Worm (Caenorhabditis elegans) whole organism, L1 larva: ENCODE data around the gene syx-6.
A peak's percentile ranks its signal among the peaks of the same experiment; 100 is the strongest.

Experiments
- C16A3.4 ChIP-seq: fragments of 150-350 bp; optimal IDR thresholded peaks from 2 replicates; lab custom pipeline; 2014; ENCODE audit warnings: missing biosample characterization, missing genetic modification characterization
- F16B12.6 ChIP-seq: fragments of 150-350 bp; optimal IDR thresholded peaks from 2 replicates; lab custom pipeline; 2014; ENCODE audit warnings: missing biosample characterization, missing genetic modification characterization
- Y116A8C.19 ChIP-seq: sonication (generic microtip); optimal IDR thresholded peaks from 2 replicates; lab custom pipeline; 2016; ENCODE audit warnings: missing compliant biosample characterization, missing genetic modification characterization, borderline replicate concordance
- aly-2 ChIP-seq: fragments of 150-350 bp; optimal IDR thresholded peaks from 2 replicates; lab custom pipeline; 2014; ENCODE audit warnings: missing biosample characterization, missing genetic modification characterization
- blmp-1 ChIP-seq: fragments of 150-350 bp; optimal IDR thresholded peaks from 2 replicates; lab custom pipeline; 2014; ENCODE audit warnings: missing biosample characterization, missing genetic modification characterization
- ceh-88 ChIP-seq: fragments of 200-800 bp; sonication (Bioruptor generic); IDR thresholded peaks from 2 replicates; pipeline ENCODE4 v1.3.6; 2022; ENCODE audit warnings: missing genetic modification characterization, missing compliant biosample characterization
- ceh-90 ChIP-seq: sonication (generic microtip); optimal IDR thresholded peaks from 2 replicates; lab custom pipeline; 2016; ENCODE audit warnings: missing genetic modification characterization, missing compliant biosample characterization
- dpl-1 ChIP-seq, 3 experiments: fragments of 150-350 bp in 2 of 3; sonication (generic microtip) in 1 of 3; optimal IDR thresholded peaks; 2 replicates each; lab custom pipeline; 2014 to 2017; ENCODE audit warnings: missing biosample characterization in 3 of 3, missing genetic modification characterization in 3 of 3, missing genetic modification reagents in 3 of 3
- dsc-1 ChIP-seq: sonication (generic microtip); optimal IDR thresholded peaks from 2 replicates; lab custom pipeline; 2016; ENCODE audit warnings: mild to moderate bottlenecking, missing genetic modification characterization, missing compliant biosample characterization
- efl-1 ChIP-seq, 4 experiments: fragments of 150-350 bp; optimal IDR thresholded peaks in 3 of 4; peaks in 1 of 4; 1 replicate in 1 of 4; 2 replicates in 3 of 4; lab custom pipeline; 2014; ENCODE audit warnings: missing biosample characterization in 2 of 4, missing genetic modification characterization in 2 of 4, missing genetic modification reagents in 2 of 4
- efl-3 ChIP-seq: fragments of 200-800 bp; sonication (Bioruptor generic); optimal IDR thresholded peaks from 2 replicates; lab custom pipeline; 2018; ENCODE audit warnings: mild to moderate bottlenecking, missing genetic modification characterization, missing compliant biosample characterization
- egl-13 ChIP-seq: sonication (generic microtip); optimal IDR thresholded peaks from 2 replicates; lab custom pipeline; 2016; ENCODE audit warnings: missing genotype, missing genetic modification reagents, missing genetic modification characterization, missing compliant biosample characterization
- elt-2 ChIP-seq: sonication (generic microtip); optimal IDR thresholded peaks from 2 replicates; lab custom pipeline; 2016; ENCODE audit warnings: missing genetic modification characterization, mild to moderate bottlenecking, inconsistent platforms, missing compliant biosample characterization, missing genetic modification reagents
- fkh-8 ChIP-seq: sonication (generic microtip); optimal IDR thresholded peaks from 2 replicates; lab custom pipeline; 2016; ENCODE audit warnings: mild to moderate bottlenecking, missing genetic modification characterization, missing compliant biosample characterization
- hlh-17 ChIP-seq: fragments of 200-800 bp; sonication (Bioruptor generic); optimal IDR thresholded peaks from 2 replicates; lab custom pipeline; 2018; ENCODE audit warnings: missing genetic modification characterization, mild to moderate bottlenecking, missing compliant biosample characterization, moderate library complexity, borderline replicate concordance
- hpl-2 ChIP-seq: fragments of 150-350 bp; optimal IDR thresholded peaks from 2 replicates; lab custom pipeline; 2014; ENCODE audit warnings: missing biosample characterization, missing genetic modification reagents, missing genetic modification characterization
- irx-1 ChIP-seq: sonication (generic microtip); optimal IDR thresholded peaks from 2 replicates; lab custom pipeline; 2016; ENCODE audit warnings: missing genetic modification characterization, missing compliant biosample characterization
- jun-1 ChIP-seq: fragments of 150-350 bp; optimal IDR thresholded peaks from 2 replicates; lab custom pipeline; 2014; ENCODE audit warnings: missing biosample characterization, missing genetic modification reagents, missing genetic modification characterization
- lin-14 ChIP-seq: fragments of 200-800 bp; sonication (Bioruptor generic); optimal IDR thresholded peaks from 2 replicates; lab custom pipeline; 2018; ENCODE audit warnings: mild to moderate bottlenecking, missing genetic modification characterization, moderate library complexity, missing compliant biosample characterization
- lin-35 ChIP-seq, 2 experiments: fragments of 150-350 bp; optimal IDR thresholded peaks; 2 replicates each; lab custom pipeline; 2014; ENCODE audit warnings: missing biosample characterization in 2 of 2, missing genetic modification characterization in 2 of 2, missing genetic modification reagents in 2 of 2
- lin-39 ChIP-seq: fragments of 150-350 bp; optimal IDR thresholded peaks from 2 replicates; lab custom pipeline; 2014; ENCODE audit warnings: missing biosample characterization, missing genetic modification reagents, missing genetic modification characterization
- lir-3 ChIP-seq: sonication (generic microtip); optimal IDR thresholded peaks from 2 replicates; lab custom pipeline; 2016; ENCODE audit warnings: mild to moderate bottlenecking, missing genetic modification characterization, moderate library complexity, missing compliant biosample characterization; ENCODE audit not compliant: poor library complexity
- lsy-2 ChIP-seq, 2 experiments: fragments of 150-350 bp; optimal IDR thresholded peaks; 2 replicates each; lab custom pipeline; 2014; ENCODE audit warnings: missing biosample characterization in 2 of 2, missing genetic modification characterization in 2 of 2
- mdl-1 ChIP-seq, 2 experiments: fragments of 150-350 bp; optimal IDR thresholded peaks; 2 replicates each; lab custom pipeline; 2014 to 2017; ENCODE audit warnings: missing biosample characterization in 2 of 2, missing genetic modification characterization in 2 of 2, inconsistent platforms in 1 of 2
- nhr-20 ChIP-seq: sonication (generic microtip); optimal IDR thresholded peaks from 2 replicates; lab custom pipeline; 2016; ENCODE audit warnings: mild to moderate bottlenecking, missing genetic modification characterization, missing compliant biosample characterization
- nhr-28 ChIP-seq: fragments of 150-350 bp; optimal IDR thresholded peaks from 2 replicates; lab custom pipeline; 2014; ENCODE audit warnings: missing biosample characterization, missing genetic modification characterization
- nhr-47 ChIP-seq: sonication (generic microtip); optimal IDR thresholded peaks from 2 replicates; lab custom pipeline; 2016; ENCODE audit warnings: mild to moderate bottlenecking, missing genetic modification characterization, moderate library complexity, missing compliant biosample characterization
- nhr-71 ChIP-seq: sonication (generic microtip); optimal IDR thresholded peaks from 2 replicates; lab custom pipeline; 2016; ENCODE audit warnings: mild to moderate bottlenecking, missing genetic modification characterization, moderate library complexity, missing compliant biosample characterization
- nhr-85 ChIP-seq: sonication (generic microtip); peaks from one replicate; lab custom pipeline; 2016; ENCODE audit warnings: missing genetic modification characterization, inconsistent platforms, missing compliant biosample characterization
- nhr-90 ChIP-seq: sonication (generic microtip); optimal IDR thresholded peaks from 2 replicates; lab custom pipeline; 2016; ENCODE audit warnings: mild to moderate bottlenecking, missing genetic modification characterization, missing compliant biosample characterization; ENCODE audit not compliant: poor library complexity
- pax-3 ChIP-seq: fragments of 200-800 bp; sonication (Bioruptor generic); optimal IDR thresholded peaks from 2 replicates; lab custom pipeline; 2018; ENCODE audit warnings: mild to moderate bottlenecking, missing genetic modification characterization, moderate library complexity, missing compliant biosample characterization
- pqm-1 ChIP-seq: sonication (generic microtip); optimal IDR thresholded peaks from 3 replicates; lab custom pipeline; 2017; ENCODE audit warnings: missing biosample characterization, missing genetic modification characterization
- sup-37 ChIP-seq: fragments of 200-800 bp; sonication (Bioruptor generic); optimal IDR thresholded peaks from 2 replicates; lab custom pipeline; 2018; ENCODE audit warnings: mild to moderate bottlenecking, missing genetic modification characterization, missing compliant biosample characterization
- tbx-2 ChIP-seq: sonication (generic microtip); optimal IDR thresholded peaks from 2 replicates; lab custom pipeline; 2016; ENCODE audit warnings: missing genetic modification characterization, missing compliant biosample characterization
- unc-62 ChIP-seq: fragments of 150-350 bp; optimal IDR thresholded peaks from 2 replicates; lab custom pipeline; 2014; ENCODE audit warnings: missing biosample characterization, missing genetic modification reagents, missing genetic modification characterization
- unc-86 ChIP-seq: sonication (generic microtip); optimal IDR thresholded peaks from 2 replicates; lab custom pipeline; 2016; ENCODE audit warnings: missing genetic modification characterization, missing compliant biosample characterization
- unc-98 ChIP-seq: fragments of 200-800 bp; sonication (Bioruptor generic); IDR thresholded peaks from 2 replicates; pipeline ENCODE4 v1.3.6; 2022; ENCODE audit warnings: missing genetic modification characterization, missing compliant biosample characterization
- xbp-1 ChIP-seq: sonication (generic microtip); optimal IDR thresholded peaks from 2 replicates; lab custom pipeline; 2016; ENCODE audit warnings: missing genetic modification characterization, missing compliant biosample characterization

The syx-6 gene

ce11 chrX:3135186-3135585 is 29.1 kb upstream of the syx-6 start, which contains the start of gene K10B3.1:
Gene K10B3.1, plus strand, starts transcription at chrX:3135486.
- TF ChIP-seq nhr-85 (tag; lab: Kevin White, UChicago) (peak; percentile 14), lsy-2 (tag; optimal IDR thresholded peaks at IDR 0.05; lab: Kevin White, UChicago) (no peak), blmp-1 (tag; lab: Kevin White, UChicago) (peak; percentile 32)

- TF ChIP-seq unc-62 (GFP tag; lab: Kevin White, UChicago) (no peak), sup-37 (GFP tag; lab: Kevin White, UChicago) (no peak), Y116A8C.19 (tag; lab: Kevin White, UChicago) (no peak), dpl-1 (GFP tag; optimal IDR thresholded peaks at IDR 0.05; lab: Kevin White, UChicago) (no peak), egl-13 (peak; percentile 72), ceh-88 (no peak), hlh-17 (GFP tag; lab: Kevin White, UChicago) (no peak), C16A3.4 (tag; lab: Kevin White, UChicago) (no peak), dsc-1 (tag; lab: Kevin White, UChicago) (no peak), aly-2 (tag; lab: Kevin White, UChicago) (no peak), fkh-8 (peak; percentile 58), elt-2 (tag; lab: Kevin White, UChicago) (no peak), nhr-90 (tag; lab: Kevin White, UChicago) (no peak), unc-98 (GFP tag; lab: Robert Waterston, UW) (no peak), nhr-47 (peak; percentile 48), lir-3 (tag; lab: Kevin White, UChicago) (no peak), lin-14 (GFP tag; lab: Kevin White, UChicago) (no peak), nhr-28 (tag; lab: Kevin White, UChicago) (no peak), xbp-1 (no peak)
Observed at ce11 chrX:3139516-3140301, 24.6 kb upstream of the syx-6 start.

ce11 chrX:3141704-3142103 is 22.6 kb upstream of the syx-6 start:
- TF ChIP-seq elt-2 (tag; lab: Kevin White, UChicago) = peak; percentile 67
- TF ChIP-seq F16B12.6 (tag; lab: Kevin White, UChicago) = no peak

- TF ChIP-seq jun-1 (tag; lab: Kevin White, UChicago) (no peak), tbx-2 (tag; lab: Kevin White, UChicago) (no peak), irx-1 (tag; lab: Kevin White, UChicago) (no peak), pax-3 (tag; lab: Kevin White, UChicago) (no peak), fkh-8 (peak; percentile 16), ceh-90 (tag; lab: Kevin White, UChicago) (no peak)
Observed at ce11 chrX:3145265-3145664, 19.1 kb upstream of the syx-6 start, which contains the start of gene C15C7.4. Gene C15C7.4, plus strand, starts transcription at chrX:3145565.

DNA sequence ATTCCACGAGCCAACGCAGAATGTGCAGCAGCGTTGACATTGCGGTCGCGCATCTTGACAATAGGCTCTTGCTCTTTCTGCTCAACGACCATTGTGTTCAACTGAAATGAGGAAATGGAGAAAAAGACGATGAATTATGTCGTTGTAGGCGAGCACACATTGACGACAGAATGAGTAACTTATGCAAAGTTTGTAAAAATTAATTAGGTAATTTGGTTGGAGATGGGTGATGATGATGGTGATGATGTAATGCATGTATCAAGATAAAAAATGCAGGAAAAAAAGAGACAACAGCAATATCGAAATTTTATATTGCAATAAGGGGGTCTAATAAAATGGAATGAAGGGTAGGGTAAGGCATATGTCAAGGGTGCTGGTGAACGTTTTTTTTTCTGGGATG is 12.0 kb upstream of the syx-6 start, which contains the start of gene bbln-1:
Gene bbln-1, minus strand, starts transcription at position 101 of the 400 bp plus-strand sequence.
- TF ChIP-seq unc-86 (peak; percentile 37), hpl-2 (no peak)

- TF ChIP-seq nhr-71 (tag; lab: Kevin White, UChicago) = peak; percentile 42
- TF ChIP-seq lin-35 (GFP tag; optimal IDR thresholded peaks at IDR 0.05; lab: Kevin White, UChicago) = peak in 1 of 2 experiments; percentile 36
- TF ChIP-seq nhr-20 (tag; lab: Kevin White, UChicago) = peak; percentile 25
- TF ChIP-seq lin-14 (GFP tag; lab: Kevin White, UChicago) = peak; percentile 21
- no peak for TF ChIP-seq blmp-1 (tag; lab: Kevin White, UChicago)
- TF ChIP-seq pqm-1 = peak; percentile 12
- TF ChIP-seq efl-1 (optimal IDR thresholded peaks at IDR 0.05; lab: Kevin White, UChicago) = no peak
- peak in 1 of 2 experiments; percentile 49 for TF ChIP-seq efl-1 (GFP tag; optimal IDR thresholded peaks at IDR 0.05 in 1 of 2; lab: Kevin White, UChicago)
- TF ChIP-seq pax-3 (tag; lab: Kevin White, UChicago) = no peak
- no peak for TF ChIP-seq efl-3 (GFP tag; lab: Kevin White, UChicago)
- peak; percentile 96 for TF ChIP-seq elt-2 (tag; lab: Kevin White, UChicago)
- no peak for TF ChIP-seq nhr-90 (tag; lab: Kevin White, UChicago)
- TF ChIP-seq mdl-1 (tag; optimal IDR thresholded peaks at IDR 0.05; lab: Kevin White, UChicago) = no peak
- no peak for TF ChIP-seq lin-39 (tag; lab: Kevin White, UChicago)
- TF ChIP-seq jun-1 (tag; lab: Kevin White, UChicago) = peak; percentile 29
Observed at ce11 chrX:3153133-3153532, 11.2 kb upstream of the syx-6 start.
